Worm (Caenorhabditis elegans) whole organism, L4 larva: ENCODE data around the gene ZK180.7.

Experiments used
- D1046.2 ChIP-seq: fragments of 200-800 bp; sonication (Bioruptor generic); IDR thresholded peaks from 2 replicates; pipeline ENCODE4 v1.3.6; 2022; ENCODE audit warnings: missing genetic modification characterization, missing compliant biosample characterization
- F10B5.3 ChIP-seq: sonication (generic microtip); optimal IDR thresholded peaks from 2 replicates; lab custom pipeline; 2016; ENCODE audit warnings: mild to moderate bottlenecking, missing genetic modification characterization, missing compliant biosample characterization
- F26F4.8 ChIP-seq: fragments of 200-800 bp; sonication (Bioruptor generic); conservative IDR thresholded peaks from 2 replicates; pipeline ENCODE4 v1.3.6; 2022; ENCODE audit warnings: missing genetic modification characterization, missing compliant biosample characterization
- F37D6.2 ChIP-seq: sonication (generic microtip); optimal IDR thresholded peaks from 2 replicates; lab custom pipeline; 2016; ENCODE audit warnings: mild to moderate bottlenecking, missing genetic modification characterization, missing compliant biosample characterization
- F49E8.2 ChIP-seq: sonication (generic microtip); optimal IDR thresholded peaks from 2 replicates; lab custom pipeline; 2016; ENCODE audit warnings: missing compliant biosample characterization, mild to moderate bottlenecking, missing genetic modification characterization, borderline replicate concordance
- aha-1 ChIP-seq: fragments of 150-350 bp; peaks from one replicate; lab custom pipeline; 2014; ENCODE audit warnings: missing biosample characterization, missing genetic modification characterization
- aly-2 ChIP-seq: sonication (generic microtip); optimal IDR thresholded peaks from 2 replicates; lab custom pipeline; 2018; ENCODE audit warnings: missing biosample characterization, missing genetic modification characterization
- arid-1 ChIP-seq: fragments of 200-800 bp; sonication (Bioruptor generic); conservative IDR thresholded peaks from 2 replicates; pipeline ENCODE4 v1.3.6; 2022; ENCODE audit warnings: missing genetic modification reagents, missing genetic modification characterization, missing compliant biosample characterization
- ceh-28 ChIP-seq: fragments of 150-350 bp; optimal IDR thresholded peaks from 2 replicates; lab custom pipeline; 2014; ENCODE audit warnings: missing biosample characterization, missing genetic modification reagents, missing genetic modification characterization
- ceh-82 ChIP-seq: sonication (generic microtip); optimal IDR thresholded peaks from 2 replicates; lab custom pipeline; 2017; ENCODE audit warnings: missing biosample characterization, missing genetic modification characterization
- ces-1 ChIP-seq: fragments of 150-350 bp; sonication (generic microtip); optimal IDR thresholded peaks from 4 replicates; lab custom pipeline; 2014; ENCODE audit warnings: missing biosample characterization, missing genetic modification reagents, missing genetic modification characterization
- ctbp-1 ChIP-seq: fragments of 200-800 bp; sonication (Bioruptor generic); IDR thresholded peaks from 2 replicates; pipeline ENCODE4 v1.3.6; 2022; ENCODE audit warnings: missing genetic modification reagents, missing genetic modification characterization, missing compliant biosample characterization
- daf-12 ChIP-seq: fragments of 150-350 bp; optimal IDR thresholded peaks from 2 replicates; lab custom pipeline; 2014; ENCODE audit warnings: missing biosample characterization, missing genetic modification reagents, missing genetic modification characterization
- daf-8 ChIP-seq: fragments of 200-800 bp; sonication (Bioruptor generic); IDR thresholded peaks from 2 replicates; pipeline ENCODE4 v1.3.6; 2022; ENCODE audit warnings: missing genetic modification characterization, missing compliant biosample characterization
- dmd-8 ChIP-seq: fragments of 200-800 bp; sonication (Bioruptor generic); IDR thresholded peaks from 2 replicates; pipeline ENCODE4 v1.3.6; 2022; ENCODE audit warnings: missing genetic modification characterization, missing compliant biosample characterization
- dve-1 ChIP-seq: sonication (generic microtip); optimal IDR thresholded peaks from 2 replicates; lab custom pipeline; 2017; ENCODE audit warnings: antibody characterized with exemption, mild to moderate bottlenecking, missing genetic modification characterization, missing compliant biosample characterization; ENCODE audit not compliant: insufficient read depth
- egl-43 ChIP-seq: fragments of 200-800 bp; sonication (Bioruptor generic); IDR thresholded peaks from 2 replicates; pipeline ENCODE4 v1.3.6; 2022; ENCODE audit warnings: missing genetic modification reagents, missing genetic modification characterization, missing compliant biosample characterization
- hif-1 ChIP-seq, 2 experiments: sonication (generic microtip); optimal IDR thresholded peaks; 2 replicates each; lab custom pipeline; 2016 to 2017; ENCODE audit warnings: missing compliant biosample characterization in 2 of 2, missing genetic modification characterization in 2 of 2, missing genetic modification reagents in 2 of 2, missing genotype in 2 of 2, mild to moderate bottlenecking in 1 of 2
- hlh-30 ChIP-seq: sonication (generic microtip); optimal IDR thresholded peaks from 2 replicates; lab custom pipeline; 2017; ENCODE audit warnings: antibody characterized with exemption, mild to moderate bottlenecking, missing genetic modification characterization, missing compliant biosample characterization; ENCODE audit not compliant: insufficient read depth
- jun-1 ChIP-seq: fragments of 150-350 bp; optimal IDR thresholded peaks from 2 replicates; lab custom pipeline; 2014; ENCODE audit warnings: missing biosample characterization, missing genetic modification reagents, missing genetic modification characterization
- lim-7 ChIP-seq: fragments of 200-800 bp; sonication (Bioruptor generic); IDR thresholded peaks from 2 replicates; pipeline ENCODE4 v1.3.6; 2022; ENCODE audit warnings: missing genetic modification characterization, missing compliant biosample characterization
- lin-1 ChIP-seq: fragments of 200-800 bp; sonication (Bioruptor generic); IDR thresholded peaks from 2 replicates; pipeline ENCODE4 v1.3.6; 2022; ENCODE audit warnings: missing genetic modification reagents, missing genetic modification characterization, missing compliant biosample characterization
- lin-29 ChIP-seq: fragments of 200-800 bp; sonication (Bioruptor generic); IDR thresholded peaks from 2 replicates; pipeline ENCODE4 v1.3.6; 2022; ENCODE audit warnings: missing genetic modification reagents, missing genetic modification characterization, missing compliant biosample characterization
- lin-38 ChIP-seq: fragments of 200-800 bp; sonication (Bioruptor generic); IDR thresholded peaks from 2 replicates; pipeline ENCODE4 v1.3.6; 2022; ENCODE audit warnings: missing genetic modification reagents, missing genetic modification characterization, missing compliant biosample characterization
- lir-3 ChIP-seq: sonication (generic microtip); optimal IDR thresholded peaks from 2 replicates; lab custom pipeline; 2016; ENCODE audit warnings: mild to moderate bottlenecking, missing genetic modification characterization, missing compliant biosample characterization
- madf-5 ChIP-seq, 2 experiments: fragments of 200-800 bp; sonication (Bioruptor generic); IDR thresholded peaks; 2 replicates each; pipeline ENCODE4 v1.3.6; 2022; ENCODE audit warnings: missing compliant biosample characterization in 2 of 2, missing genetic modification characterization in 2 of 2
- mdl-1 ChIP-seq, 2 experiments: fragments of 150-350 bp in 1 of 2; sonication (generic microtip) in 1 of 2; optimal IDR thresholded peaks; 2 replicates each; lab custom pipeline; 2014 to 2017; ENCODE audit warnings: missing biosample characterization in 2 of 2, missing genetic modification characterization in 2 of 2
- mep-1 ChIP-seq: fragments of 150-350 bp; sonication (generic microtip); optimal IDR thresholded peaks from 3 replicates; lab custom pipeline; 2014; ENCODE audit warnings: missing biosample characterization, missing genetic modification characterization
- mes-2 ChIP-seq: sonication (generic microtip); optimal IDR thresholded peaks from 2 replicates; lab custom pipeline; 2016; ENCODE audit warnings: missing genotype, mild to moderate bottlenecking, missing genetic modification characterization, missing compliant biosample characterization; ENCODE audit not compliant: poor library complexity, severe bottlenecking
- nhr-102 ChIP-seq: sonication (generic microtip); optimal IDR thresholded peaks from 2 replicates; lab custom pipeline; 2016; ENCODE audit warnings: mild to moderate bottlenecking, missing genetic modification characterization, moderate library complexity, missing compliant biosample characterization
- nhr-11 ChIP-seq: fragments of 150-350 bp; optimal IDR thresholded peaks from 2 replicates; lab custom pipeline; 2014; ENCODE audit warnings: missing biosample characterization, missing genetic modification characterization
- nhr-42 ChIP-seq: fragments of 200-800 bp; sonication (Bioruptor generic); IDR thresholded peaks from 2 replicates; pipeline ENCODE4 v1.3.6; 2022; ENCODE audit warnings: missing genetic modification characterization, missing compliant biosample characterization
- nhr-48 ChIP-seq: sonication (generic microtip); optimal IDR thresholded peaks from 2 replicates; lab custom pipeline; 2016; ENCODE audit warnings: mild to moderate bottlenecking, missing genetic modification characterization, missing compliant biosample characterization
- nhr-76 ChIP-seq: fragments of 150-350 bp; optimal IDR thresholded peaks from 2 replicates; lab custom pipeline; 2014; ENCODE audit warnings: missing biosample characterization, missing genetic modification characterization
- pha-4 ChIP-seq, 2 experiments: fragments of 150-350 bp in 1 of 2; fragments of 200-800 bp in 1 of 2; sonication (Bioruptor generic) in 1 of 2; IDR thresholded peaks in 1 of 2; optimal IDR thresholded peaks in 1 of 2; 2 replicates each; pipeline versions ENCODE4 v1.3.6 to Lab custom; 2014 to 2022; ENCODE audit warnings: missing genetic modification characterization in 2 of 2, missing genetic modification reagents in 2 of 2, missing biosample characterization in 1 of 2, missing compliant biosample characterization in 1 of 2
- set-16 ChIP-seq: fragments of 200-800 bp; sonication (Bioruptor generic); IDR thresholded peaks from 2 replicates; pipeline ENCODE4 v1.3.6; 2022; ENCODE audit warnings: missing genetic modification reagents, missing genetic modification characterization, missing compliant biosample characterization
- snpc-1.2 ChIP-seq: fragments of 200-800 bp; sonication (Bioruptor generic); IDR thresholded peaks from 2 replicates; pipeline ENCODE4 v1.3.6; 2022; ENCODE audit warnings: missing genetic modification reagents, missing genetic modification characterization, missing compliant biosample characterization
- spr-1 ChIP-seq: sonication (generic microtip); optimal IDR thresholded peaks from 2 replicates; lab custom pipeline; 2016; ENCODE audit warnings: mild to moderate bottlenecking, missing genetic modification characterization, missing compliant biosample characterization
- unc-130 ChIP-seq: sonication (generic microtip); optimal IDR thresholded peaks from 2 replicates; lab custom pipeline; 2016; ENCODE audit warnings: missing genetic modification reagents, missing genetic modification characterization, missing compliant biosample characterization
- zfp-2 ChIP-seq: sonication (generic microtip); optimal IDR thresholded peaks from 2 replicates; lab custom pipeline; 2016; ENCODE audit warnings: mild to moderate bottlenecking, missing genetic modification characterization, missing compliant biosample characterization
- zfp-3 ChIP-seq: fragments of 200-800 bp; sonication (Bioruptor generic); conservative IDR thresholded peaks from 2 replicates; pipeline ENCODE4 v1.3.6; 2022; ENCODE audit warnings: missing genetic modification reagents, missing genetic modification characterization, missing compliant biosample characterization
- ztf-11 ChIP-seq: fragments of 150-350 bp; optimal IDR thresholded peaks from 2 replicates; lab custom pipeline; 2014; ENCODE audit warnings: missing biosample characterization, missing genetic modification characterization
- ztf-7 ChIP-seq: fragments of 150-350 bp; optimal IDR thresholded peaks from 2 replicates; lab custom pipeline; 2014; ENCODE audit warnings: missing biosample characterization, missing genetic modification characterization

The ZK180.7 gene

ce11 chrIV:4447367-4447766 is 43.0 kb upstream of the ZK180.7 start:
- TF ChIP-seq snpc-1.2 (GFP tag; lab: Robert Waterston, UW) (peak; percentile 63), zfp-2 (tag; lab: Kevin White, UChicago) (no peak), unc-130 (GFP tag; lab: Kevin White, UChicago) (peak; percentile 31), lin-38 (GFP tag; lab: Robert Waterston, UW) (peak; percentile 41), D1046.2 (GFP tag; lab: Robert Waterston, UW) (0 out of 2 replicates have a peak, but pooled peaks have one; percentile 30), egl-43 (GFP tag; lab: Robert Waterston, UW) (0 out of 2 replicates have a peak, but pooled peaks have one; percentile 55), lin-29 (GFP tag; lab: Robert Waterston, UW) (no peak), jun-1 (tag; lab: Kevin White, UChicago) (no peak)

ce11 chrIV:4448343-4448742 is 42.0 kb upstream of the ZK180.7 start:
- TF ChIP-seq nhr-11 (no peak), mes-2 (tag; lab: Kevin White, UChicago) (peak; percentile 15), ceh-28 (no peak)

DNA sequence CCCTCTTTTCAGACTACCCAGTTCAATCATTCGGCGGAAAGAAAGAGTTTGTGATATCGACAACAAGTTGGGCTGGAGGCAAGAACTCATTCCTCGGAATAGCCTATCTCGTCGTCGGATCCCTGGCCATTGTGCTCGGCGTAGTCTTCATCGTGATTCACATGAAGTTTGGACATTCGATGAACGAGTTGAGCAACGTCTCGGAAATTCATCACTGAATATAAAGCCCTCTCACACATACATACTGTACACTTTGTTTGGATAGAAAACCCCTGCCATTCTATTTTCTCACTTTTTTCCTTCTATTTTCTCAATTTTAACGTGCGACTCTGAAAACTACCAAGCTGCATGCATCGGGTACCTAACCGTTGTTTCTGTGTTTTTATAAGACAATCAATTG is 40.9 kb upstream of the ZK180.7 start, which contains the start of gene R08C7.12:
Gene R08C7.12 (plus strand): TSS at position 301 of the 400 bp plus-strand sequence.
- TF ChIP-seq aha-1 (tag; lab: Kevin White, UChicago) (peak; percentile 8), ceh-82 (tag; lab: Kevin White, UChicago) (no peak)

DNA sequence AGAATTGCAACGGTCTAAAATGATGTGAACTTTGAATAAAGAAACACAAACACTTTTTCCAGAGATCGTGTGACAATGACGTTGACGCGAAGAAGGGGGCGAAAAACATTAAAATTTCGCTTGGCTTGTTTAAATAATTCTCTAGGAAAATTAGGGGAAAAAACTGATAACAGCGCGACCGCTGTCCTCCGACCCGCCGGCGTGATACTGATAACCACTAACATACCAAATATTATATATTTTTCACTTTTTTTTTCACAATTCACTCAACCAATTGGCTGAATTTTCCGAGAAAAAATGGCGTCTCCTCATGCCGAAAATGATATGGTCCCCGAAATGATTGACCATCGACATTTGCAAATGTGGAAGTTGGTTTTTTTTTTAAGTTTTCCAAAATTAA is 40.5 kb upstream of the ZK180.7 start:
- TF ChIP-seq arid-1 (GFP tag; lab: Robert Waterston, UW) (no peak), spr-1 (tag; lab: Kevin White, UChicago) (peak; percentile 31), mep-1 (tag; lab: Kevin White, UChicago) (peak; percentile 30), F49E8.2 (tag; lab: Kevin White, UChicago) (peak; percentile 19), aha-1 (tag; lab: Kevin White, UChicago) (peak; percentile 25), ctbp-1 (GFP tag; lab: Robert Waterston, UW) (no peak), jun-1 (tag; lab: Kevin White, UChicago) (no peak), unc-130 (GFP tag; lab: Kevin White, UChicago) (peak; percentile 23), F26F4.8 (GFP tag; lab: Robert Waterston, UW) (no peak), F10B5.3 (tag; lab: Kevin White, UChicago) (no peak), zfp-3 (GFP tag; lab: Robert Waterston, UW) (no peak; the same call in 1 of the 2 replicates), madf-5 (GFP tag; IDR thresholded peaks at IDR 0.05; lab: Robert Waterston, UW) (no peak), dmd-8 (GFP tag; lab: Robert Waterston, UW) (no peak), hlh-30 (tag; lab: Kevin White, UChicago) (no peak), pha-4 (GFP tag; IDR thresholded peaks at IDR 0.05; lab: Robert Waterston, UW) (no peak; the same call in 1 of the 2 replicates), pha-4 (tag; optimal IDR thresholded peaks at IDR 0.05; lab: Kevin White, UChicago) (no peak), aly-2 (tag; lab: Kevin White, UChicago) (no peak), mdl-1 (tag; optimal IDR thresholded peaks at IDR 0.05; lab: Kevin White, UChicago) (no peak), ces-1 (GFP tag; lab: Kevin White, UChicago) (no peak), ztf-7 (tag; lab: Kevin White, UChicago) (no peak), lir-3 (no peak), daf-8 (GFP tag; lab: Robert Waterston, UW) (no peak), nhr-48 (tag; lab: Kevin White, UChicago) (peak; percentile 3), lim-7 (GFP tag; lab: Robert Waterston, UW) (0 out of 2 replicates have a peak, but pooled peaks have one; percentile 46), lin-1 (no peak; the same call in 1 of the 2 replicates), nhr-76 (tag; lab: Kevin White, UChicago) (no peak), set-16 (GFP tag; lab: Robert Waterston, UW) (no peak), F37D6.2 (no peak), nhr-11 (no peak), D1046.2 (GFP tag; lab: Robert Waterston, UW) (0 out of 2 replicates have a peak, but pooled peaks have one; percentile 6), dve-1 (peak; percentile 61), nhr-42 (GFP tag; lab: Robert Waterston, UW) (no peak), nhr-102 (tag; lab: Kevin White, UChicago) (peak; percentile 47), daf-12 (tag; lab: Kevin White, UChicago) (no peak), hif-1 (tag; optimal IDR thresholded peaks at IDR 0.05; lab: Kevin White, UChicago) (no peak), ztf-11 (tag; lab: Kevin White, UChicago) (no peak), snpc-1.2 (GFP tag; lab: Robert Waterston, UW) (peak; percentile 27; the same call in 1 of the 2 replicates)
